Worm (Caenorhabditis elegans) whole organism, L1 larva: ENCODE measurements around the gene str-57.

Source experiments
- aha-1 ChIP-seq: fragments of 150-350 bp; optimal IDR thresholded peaks from 2 replicates; lab custom pipeline; 2014; ENCODE audit warnings: missing biosample characterization, missing genetic modification characterization
- aly-2 ChIP-seq: fragments of 150-350 bp; optimal IDR thresholded peaks from 2 replicates; lab custom pipeline; 2014; ENCODE audit warnings: missing biosample characterization, missing genetic modification characterization
- ama-1 ChIP-seq: fragments of 150-350 bp; optimal IDR thresholded peaks from 2 replicates; lab custom pipeline; 2014
- blmp-1 ChIP-seq: fragments of 150-350 bp; optimal IDR thresholded peaks from 2 replicates; lab custom pipeline; 2014; ENCODE audit warnings: missing biosample characterization, missing genetic modification characterization
- ces-1 ChIP-seq: fragments of 150-350 bp; optimal IDR thresholded peaks from 2 replicates; lab custom pipeline; 2014; ENCODE audit warnings: missing biosample characterization, missing genetic modification reagents, missing genetic modification characterization
- efl-3 ChIP-seq: fragments of 200-800 bp; sonication (Bioruptor generic); optimal IDR thresholded peaks from 2 replicates; lab custom pipeline; 2018; ENCODE audit warnings: mild to moderate bottlenecking, missing genetic modification characterization, missing compliant biosample characterization
- elt-2 ChIP-seq: sonication (generic microtip); optimal IDR thresholded peaks from 2 replicates; lab custom pipeline; 2016; ENCODE audit warnings: missing genetic modification characterization, mild to moderate bottlenecking, inconsistent platforms, missing compliant biosample characterization, missing genetic modification reagents
- elt-3 ChIP-seq, 6 experiments: fragments of 150-350 bp in 1 of 6; sonication (generic microtip); optimal IDR thresholded peaks; 2 replicates each; lab custom pipeline; 2017 to 2018; ENCODE audit warnings: missing biosample characterization in 6 of 6, missing genetic modification characterization in 6 of 6, inconsistent platforms in 1 of 6
- ets-5 ChIP-seq: fragments of 200-800 bp; sonication (Bioruptor generic); IDR thresholded peaks from 2 replicates; pipeline ENCODE4 v1.3.6; 2022; ENCODE audit warnings: missing genetic modification characterization, missing compliant biosample characterization
- fkh-10 ChIP-seq: sonication (generic microtip); optimal IDR thresholded peaks from 2 replicates; lab custom pipeline; 2017; ENCODE audit warnings: missing biosample characterization, missing genetic modification reagents, missing genetic modification characterization
- fkh-4 ChIP-seq: sonication (generic microtip); optimal IDR thresholded peaks from 2 replicates; lab custom pipeline; 2016; ENCODE audit warnings: missing compliant biosample characterization, missing genetic modification characterization, borderline replicate concordance
- fkh-8 ChIP-seq: sonication (generic microtip); optimal IDR thresholded peaks from 2 replicates; lab custom pipeline; 2016; ENCODE audit warnings: mild to moderate bottlenecking, missing genetic modification characterization, missing compliant biosample characterization
- grh-1 ChIP-seq: fragments of 200-800 bp; sonication (Bioruptor generic); IDR thresholded peaks from 2 replicates; pipeline ENCODE4 v1.3.6; 2022; ENCODE audit warnings: missing genetic modification reagents, missing genetic modification characterization, missing compliant biosample characterization
- hlh-4 ChIP-seq: sonication (generic microtip); optimal IDR thresholded peaks from 2 replicates; lab custom pipeline; 2016; ENCODE audit warnings: mild to moderate bottlenecking, missing genetic modification characterization, missing compliant biosample characterization
- irx-1 ChIP-seq: sonication (generic microtip); optimal IDR thresholded peaks from 2 replicates; lab custom pipeline; 2016; ENCODE audit warnings: missing genetic modification characterization, missing compliant biosample characterization
- isw-1 ChIP-seq: fragments of 200-800 bp; sonication (Bioruptor generic); IDR thresholded peaks from 2 replicates; pipeline ENCODE4 v1.3.6; 2022; ENCODE audit warnings: missing genetic modification characterization, missing compliant biosample characterization
- jun-1 ChIP-seq: fragments of 150-350 bp; optimal IDR thresholded peaks from 2 replicates; lab custom pipeline; 2014; ENCODE audit warnings: missing biosample characterization, missing genetic modification reagents, missing genetic modification characterization
- lin-14 ChIP-seq: fragments of 200-800 bp; sonication (Bioruptor generic); optimal IDR thresholded peaks from 2 replicates; lab custom pipeline; 2018; ENCODE audit warnings: mild to moderate bottlenecking, missing genetic modification characterization, moderate library complexity, missing compliant biosample characterization
- lin-35 ChIP-seq, 2 experiments: fragments of 150-350 bp; optimal IDR thresholded peaks; 2 replicates each; lab custom pipeline; 2014; ENCODE audit warnings: missing biosample characterization in 2 of 2, missing genetic modification characterization in 2 of 2, missing genetic modification reagents in 2 of 2
- mef-2 ChIP-seq: fragments of 150-350 bp; optimal IDR thresholded peaks from 2 replicates; lab custom pipeline; 2014; ENCODE audit warnings: missing biosample characterization, missing genetic modification characterization
- mep-1 ChIP-seq: fragments of 150-350 bp; optimal IDR thresholded peaks from 2 replicates; lab custom pipeline; 2014; ENCODE audit warnings: missing biosample characterization, missing genetic modification characterization
- nhr-11 ChIP-seq: fragments of 150-350 bp; optimal IDR thresholded peaks from 2 replicates; lab custom pipeline; 2014; ENCODE audit warnings: missing biosample characterization, missing genetic modification characterization
- nhr-20 ChIP-seq: sonication (generic microtip); optimal IDR thresholded peaks from 2 replicates; lab custom pipeline; 2016; ENCODE audit warnings: mild to moderate bottlenecking, missing genetic modification characterization, missing compliant biosample characterization
- nhr-28 ChIP-seq: fragments of 150-350 bp; optimal IDR thresholded peaks from 2 replicates; lab custom pipeline; 2014; ENCODE audit warnings: missing biosample characterization, missing genetic modification characterization
- nhr-71 ChIP-seq: sonication (generic microtip); optimal IDR thresholded peaks from 2 replicates; lab custom pipeline; 2016; ENCODE audit warnings: mild to moderate bottlenecking, missing genetic modification characterization, moderate library complexity, missing compliant biosample characterization
- nhr-76 ChIP-seq: sonication (generic microtip); optimal IDR thresholded peaks from 2 replicates; lab custom pipeline; 2017; ENCODE audit warnings: missing biosample characterization, missing genetic modification characterization
- nhr-84 ChIP-seq: sonication (generic microtip); optimal IDR thresholded peaks from 2 replicates; lab custom pipeline; 2017; ENCODE audit warnings: missing biosample characterization, missing genetic modification characterization
- nhr-85 ChIP-seq: sonication (generic microtip); peaks from one replicate; lab custom pipeline; 2016; ENCODE audit warnings: missing genetic modification characterization, inconsistent platforms, missing compliant biosample characterization
- nhr-90 ChIP-seq: sonication (generic microtip); optimal IDR thresholded peaks from 2 replicates; lab custom pipeline; 2016; ENCODE audit warnings: mild to moderate bottlenecking, missing genetic modification characterization, missing compliant biosample characterization; ENCODE audit not compliant: poor library complexity
- skn-1 ChIP-seq: fragments of 150-350 bp; optimal IDR thresholded peaks from 2 replicates; lab custom pipeline; 2014; ENCODE audit warnings: missing biosample characterization, missing genetic modification characterization
- sox-4 ChIP-seq: sonication (generic microtip); optimal IDR thresholded peaks from 2 replicates; lab custom pipeline; 2016; ENCODE audit warnings: missing genetic modification characterization, missing compliant biosample characterization
- swsn-7 ChIP-seq: sonication (generic microtip); optimal IDR thresholded peaks from 2 replicates; lab custom pipeline; 2016; ENCODE audit warnings: missing genetic modification characterization, missing compliant biosample characterization
- tlp-1 ChIP-seq: fragments of 150-350 bp; optimal IDR thresholded peaks from 2 replicates; lab custom pipeline; 2014; ENCODE audit warnings: missing biosample characterization, missing genetic modification characterization
- unc-130 ChIP-seq: fragments of 150-350 bp; optimal IDR thresholded peaks from 2 replicates; lab custom pipeline; 2017; ENCODE audit warnings: missing biosample characterization, missing genetic modification characterization, inconsistent platforms
- unc-30 ChIP-seq: sonication (generic microtip); optimal IDR thresholded peaks from 2 replicates; lab custom pipeline; 2017; ENCODE audit warnings: missing biosample characterization, missing genetic modification characterization
- vab-15 ChIP-seq: sonication (generic microtip); optimal IDR thresholded peaks from 2 replicates; lab custom pipeline; 2017; ENCODE audit warnings: missing genotype, mild to moderate bottlenecking, missing genetic modification characterization, missing compliant biosample characterization
- xbp-1 ChIP-seq: sonication (generic microtip); optimal IDR thresholded peaks from 2 replicates; lab custom pipeline; 2016; ENCODE audit warnings: missing genetic modification characterization, missing compliant biosample characterization

str-57 gene

ce11 chrV:15887708-15888295 lies 17.3 kb downstream of the str-57 start:
- TF ChIP-seq tlp-1 (peak; percentile 19), nhr-90 (tag; lab: Kevin White, UChicago) (peak; percentile 18), elt-2 (tag; lab: Kevin White, UChicago) (peak; percentile 87), lin-35 (GFP tag; optimal IDR thresholded peaks at IDR 0.05; lab: Kevin White, UChicago) (peak in 1 of 2 experiments; percentile 25), nhr-20 (tag; lab: Kevin White, UChicago) (peak; percentile 24), nhr-76 (tag; lab: Kevin White, UChicago) (no peak), mep-1 (tag; lab: Kevin White, UChicago) (no peak)

ce11 chrV:15888751-15889150 lies 18.3 kb downstream of the str-57 start, which contains the start of gene cgt-1:
Gene cgt-1 (minus strand): TSS chrV:15888851.
- TF ChIP-seq ces-1 (GFP tag; lab: Kevin White, UChicago) (no peak), nhr-84 (tag; lab: Kevin White, UChicago) (no peak), elt-2 (tag; lab: Kevin White, UChicago) (peak; percentile 24), hlh-4 (no peak)

- TF ChIP-seq fkh-4 (tag; lab: Kevin White, UChicago) (no peak), skn-1 (tag; lab: Kevin White, UChicago) (no peak), swsn-7 (no peak), elt-2 (tag; lab: Kevin White, UChicago) (peak; percentile 57), aha-1 (tag; lab: Kevin White, UChicago) (no peak), fkh-10 (GFP tag; lab: Kevin White, UChicago) (no peak)
Observed at ce11 chrV:15890115-15890514, 19.7 kb downstream of the str-57 start.

- TF ChIP-seq grh-1 (GFP tag; lab: Robert Waterston, UW), result no peak
- no peak for TF ChIP-seq nhr-11 (tag; lab: Kevin White, UChicago)
- TF ChIP-seq irx-1 (tag; lab: Kevin White, UChicago), result no peak
- TF ChIP-seq vab-15 (tag; lab: Kevin White, UChicago), result no peak
- no peak for TF ChIP-seq elt-3 (tag; optimal IDR thresholded peaks at IDR 0.05; lab: Kevin White, UChicago)
- TF ChIP-seq sox-4 (tag; lab: Kevin White, UChicago), result no peak
- TF ChIP-seq elt-2 (tag; lab: Kevin White, UChicago), result peak; percentile 57
- no peak for TF ChIP-seq ets-5 (GFP tag; lab: Robert Waterston, UW)
- TF ChIP-seq skn-1 (tag; lab: Kevin White, UChicago), result no peak
- no peak for TF ChIP-seq unc-30 (tag; lab: Kevin White, UChicago)
- peak in 1 of 2 experiments; percentile 27 for TF ChIP-seq lin-35 (GFP tag; optimal IDR thresholded peaks at IDR 0.05; lab: Kevin White, UChicago)
- TF ChIP-seq ama-1 (lab: Kevin White, UChicago), result no peak
- no peak for TF ChIP-seq blmp-1 (tag; lab: Kevin White, UChicago)
- TF ChIP-seq xbp-1 (tag; lab: Kevin White, UChicago), result no peak
- TF ChIP-seq fkh-8 (tag; lab: Kevin White, UChicago), result peak; percentile 10
- TF ChIP-seq efl-3 (GFP tag; lab: Kevin White, UChicago), result no peak
- TF ChIP-seq jun-1 (tag; lab: Kevin White, UChicago), result no peak
- TF ChIP-seq nhr-85 (tag; lab: Kevin White, UChicago), result no peak
- TF ChIP-seq mef-2 (tag; lab: Kevin White, UChicago), result no peak
- no peak for TF ChIP-seq nhr-71
- TF ChIP-seq nhr-28 (tag; lab: Kevin White, UChicago), result no peak
- TF ChIP-seq lin-14, result peak; percentile 23
- no peak for TF ChIP-seq isw-1
Observed at ce11 chrV:15891279-15891678, 20.8 kb downstream of the str-57 start.

ce11 chrV:15891761-15892160 lies 21.3 kb downstream of the str-57 start, which contains the start of gene T06C12.12:
Gene T06C12.12 (plus strand): TSS chrV:15892061.
- TF ChIP-seq aly-2 (tag; lab: Kevin White, UChicago) (no peak), unc-130 (no peak), nhr-11 (tag; lab: Kevin White, UChicago) (no peak)
